Worm (Caenorhabditis elegans): ENCODE data around the gene skr-17.

DNA sequence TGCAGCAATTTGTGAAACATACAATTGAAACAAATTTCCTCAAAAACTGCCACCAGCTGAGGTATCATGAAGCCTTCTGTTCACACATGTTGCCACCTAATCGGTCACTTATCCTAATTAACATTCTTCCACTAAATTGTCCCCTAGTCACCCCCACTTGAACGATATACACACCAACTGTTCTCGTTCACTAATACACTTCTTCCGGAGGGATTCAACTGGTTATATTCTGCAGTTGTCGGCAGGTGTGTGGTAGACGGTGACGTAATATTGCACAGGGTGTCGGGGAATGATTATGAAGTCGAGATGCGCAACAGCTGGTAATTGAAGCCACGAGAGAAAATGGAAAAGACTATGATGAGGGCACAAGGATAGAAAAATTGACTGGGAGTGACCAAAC is 32.1 kb downstream of the skr-17 start:
- TF ChIP-seq nhr-237 (tag; optimal IDR thresholded peaks at IDR 0.05) (no peak), fkh-2 (tag; optimal IDR thresholded peaks at IDR 0.05) (no peak), pqm-1 (tag; optimal IDR thresholded peaks at IDR 0.05) (no peak), R02D3.7 (tag; optimal IDR thresholded peaks at IDR 0.05) (no peak), elt-1 (tag; optimal IDR thresholded peaks at IDR 0.05) (no peak), nhr-28 (tag; optimal IDR thresholded peaks at IDR 0.05) (no peak), daf-12 (tag; optimal IDR thresholded peaks at IDR 0.05) (no peak), ztf-4 (tag; optimal IDR thresholded peaks at IDR 0.05) (no peak), nhr-25 (tag; optimal IDR thresholded peaks at IDR 0.05) (no peak), lin-15B (tag; optimal IDR thresholded peaks at IDR 0.05) (no peak), snpc-4 (tag; optimal IDR thresholded peaks at IDR 0.05) (no peak), zag-1 (tag; optimal IDR thresholded peaks at IDR 0.05) (no peak)

All from whole organism, L3 larva.